Worm (Caenorhabditis elegans) whole organism, L2 larva: ENCODE results near the gene sam-10.

Experiments used
- ama-1 ChIP-seq: fragments of 150-350 bp; optimal IDR thresholded peaks from 2 replicates; lab custom pipeline; 2018; ENCODE audit warnings: inconsistent platforms
- blmp-1 ChIP-seq: sonication (generic microtip); optimal IDR thresholded peaks from 2 replicates; lab custom pipeline; 2017; ENCODE audit warnings: missing genetic modification characterization, mild to moderate bottlenecking, missing compliant biosample characterization, antibody characterized with exemption, moderate library complexity; ENCODE audit not compliant: insufficient read depth
- ceh-82 ChIP-seq: fragments of 150-350 bp; optimal IDR thresholded peaks from 2 replicates; lab custom pipeline; 2014; ENCODE audit warnings: missing biosample characterization, missing genetic modification characterization
- egl-27 ChIP-seq: sonication (generic microtip); optimal IDR thresholded peaks from 3 replicates; lab custom pipeline; 2017; ENCODE audit warnings: missing biosample characterization, missing genetic modification reagents, missing genetic modification characterization
- lsy-2 ChIP-seq, 2 experiments: fragments of 150-350 bp in 1 of 2; sonication (generic microtip) in 1 of 2; optimal IDR thresholded peaks; 2 replicates each; lab custom pipeline; 2014 to 2017; ENCODE audit warnings: missing biosample characterization in 2 of 2, missing genetic modification characterization in 2 of 2
- nhr-237 ChIP-seq: fragments of 150-350 bp; optimal IDR thresholded peaks from 2 replicates; lab custom pipeline; 2014; ENCODE audit warnings: missing biosample characterization, missing genetic modification characterization
- nhr-77 ChIP-seq: fragments of 150-350 bp; optimal IDR thresholded peaks from 2 replicates; lab custom pipeline; 2014; ENCODE audit warnings: missing biosample characterization, missing genetic modification characterization
- snpc-4 ChIP-seq: fragments of 150-350 bp; optimal IDR thresholded peaks from 2 replicates; lab custom pipeline; 2014; ENCODE audit warnings: missing biosample characterization, missing genetic modification characterization
- zag-1 ChIP-seq: fragments of 150-350 bp; optimal IDR thresholded peaks from 2 replicates; lab custom pipeline; 2014; ENCODE audit warnings: missing biosample characterization, missing genetic modification characterization

ce11 chrII:13284148-13284547 lies 46.2 kb downstream of the sam-10 start:
- no peak for TF ChIP-seq ama-1 (lab: Kevin White, UChicago)
- TF ChIP-seq zag-1: no peak
- no peak for TF ChIP-seq nhr-237
- no peak for TF ChIP-seq ceh-82 (tag; lab: Kevin White, UChicago)
- no peak for TF ChIP-seq lsy-2 (tag; optimal IDR thresholded peaks at IDR 0.05; lab: Kevin White, UChicago)
- no peak for TF ChIP-seq nhr-77 (tag; lab: Kevin White, UChicago)
- no peak for TF ChIP-seq blmp-1 (tag; lab: Kevin White, UChicago)
- no peak for TF ChIP-seq snpc-4 (tag; lab: Kevin White, UChicago)
- no peak for TF ChIP-seq egl-27 (tag; lab: Kevin White, UChicago)
